Worm (Caenorhabditis elegans): Measurements from ENCODE around the gene snx-1.

DNA sequence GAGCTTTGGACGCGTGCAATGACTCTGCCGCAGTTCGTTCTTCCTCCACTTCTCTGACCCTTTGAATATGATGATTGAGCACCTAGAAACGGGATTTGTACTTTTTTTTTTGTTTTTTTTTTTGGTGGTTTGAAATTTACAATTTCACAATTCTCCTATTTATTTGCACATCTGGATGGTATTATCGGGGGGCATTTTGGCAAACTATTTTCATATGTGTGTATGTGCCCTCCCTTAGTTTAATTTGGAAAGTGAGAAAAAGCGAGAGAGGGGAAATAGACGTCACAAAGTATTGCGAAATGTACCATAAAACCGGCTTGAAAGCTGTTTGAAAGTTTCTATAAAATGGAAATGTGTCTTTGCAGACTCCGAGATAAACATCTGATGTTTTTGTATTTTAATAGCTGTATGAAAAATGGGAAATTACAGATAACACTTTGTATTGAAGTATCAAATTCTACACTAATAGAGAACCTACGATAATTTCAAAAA is 42.3 kb upstream of the snx-1 start:
- no peak for TF ChIP-seq zag-1 (tag; optimal IDR thresholded peaks at IDR 0.05)
- no peak for TF ChIP-seq tbx-2 (tag; optimal IDR thresholded peaks at IDR 0.05)
- TF ChIP-seq lin-35 (GFP tag; optimal IDR thresholded peaks at IDR 0.05) = no peak
